Fruit fly (Drosophila melanogaster): ENCODE results near the gene CG33003.

The CG33003 gene

dm6 chr2L:4375035-4376009 is 25.4 kb upstream of the CG33003 start (continued):
- no peak for TF ChIP-seq disco-r (GFP tag; optimal IDR thresholded peaks at IDR 0.05)
- TF ChIP-seq Gug (GFP tag; IDR thresholded peaks at IDR 0.05), result no peak
- no peak for TF ChIP-seq CG4617 (GFP tag; optimal IDR thresholded peaks at IDR 0.05; ENCODE audit: borderline replicate concordance)
- no peak for TF ChIP-seq hth (optimal IDR thresholded peaks at IDR 0.05)
- TF ChIP-seq CG4404 (GFP tag; IDR thresholded peaks at IDR 0.05), result no peak
- no peak for TF ChIP-seq CG1602 (GFP tag; optimal IDR thresholded peaks at IDR 0.05)
- no peak for TF ChIP-seq D19A (tag; optimal IDR thresholded peaks at IDR 0.05)
- TF ChIP-seq CG15601 (tag; optimal IDR thresholded peaks at IDR 0.05), result peak; percentile 23
- no peak for TF ChIP-seq Ssrp (tag; optimal IDR thresholded peaks at IDR 0.05)
- TF ChIP-seq CG13287 (GFP tag; IDR thresholded peaks at IDR 0.05; ENCODE audit: partially characterized antibody), result no peak
- TF ChIP-seq zen2 (GFP tag; IDR thresholded peaks at IDR 0.05; ENCODE audit: partially characterized antibody), result no peak
- TF ChIP-seq mam (GFP tag; optimal IDR thresholded peaks at IDR 0.05), result no peak
- TF ChIP-seq Xrp1 (GFP tag; IDR thresholded peaks at IDR 0.05), result 0 out of 2 replicates have a peak, but pooled peaks have one; percentile 7
- TF ChIP-seq CG34224 (GFP tag; IDR thresholded peaks at IDR 0.05; ENCODE audit: partially characterized antibody), result no peak
- no peak for TF ChIP-seq ranshi (GFP tag; IDR thresholded peaks at IDR 0.05)
- TF ChIP-seq tio (GFP tag; optimal IDR thresholded peaks at IDR 0.05), result no peak
- TF ChIP-seq sens (GFP tag), result peak; percentile 38
- TF ChIP-seq CG10654 (GFP tag; optimal IDR thresholded peaks at IDR 0.05), result no peak
- no peak for TF ChIP-seq az2 (GFP tag; optimal IDR thresholded peaks at IDR 0.05)
- peak; percentile 25 for TF ChIP-seq CG10543 (GFP tag; optimal IDR thresholded peaks at IDR 0.05)
- TF ChIP-seq ham (GFP tag; IDR thresholded peaks at IDR 0.05), result no peak
- no peak for TF ChIP-seq bbx (GFP tag; IDR thresholded peaks at IDR 0.05; ENCODE audit: partially characterized antibody)
- no peak for TF ChIP-seq CG17328 (GFP tag; IDR thresholded peaks at IDR 0.05)
- no peak for TF ChIP-seq CG9817 (tag; optimal IDR thresholded peaks at IDR 0.05)
- no peak for TF ChIP-seq sens-2 (GFP tag; IDR thresholded peaks at IDR 0.05)
- no peak for TF ChIP-seq Gsc (GFP tag; IDR thresholded peaks at IDR 0.05)
- no peak for TF ChIP-seq inv (GFP tag; IDR thresholded peaks at IDR 0.05; ENCODE audit: partially characterized antibody)
- no peak for TF ChIP-seq kah (GFP tag; optimal IDR thresholded peaks at IDR 0.05)
- 0 out of 2 replicates have a peak, but pooled peaks have one; percentile 26 for TF ChIP-seq CG32532 (GFP tag; IDR thresholded peaks at IDR 0.05)
- no peak for TF ChIP-seq pita (GFP tag; optimal IDR thresholded peaks at IDR 0.05)
- no peak for TF ChIP-seq CG12155 (GFP tag; optimal IDR thresholded peaks at IDR 0.05)
- TF ChIP-seq CG3847 (GFP tag; IDR thresholded peaks at IDR 0.05), result no peak
- no peak for TF ChIP-seq Hr78 (GFP tag; optimal IDR thresholded peaks at IDR 0.05)
- TF ChIP-seq ap (GFP tag; IDR thresholded peaks at IDR 0.05), result no peak
- no peak for TF ChIP-seq sna (GFP tag; IDR thresholded peaks at IDR 0.05; ENCODE audit: partially characterized antibody)
- TF ChIP-seq CG11723 (GFP tag; optimal IDR thresholded peaks at IDR 0.05), result no peak
- no peak for TF ChIP-seq nerfin-2 (GFP tag; IDR thresholded peaks at IDR 0.05; ENCODE audit: partially characterized antibody)
- 0 out of 2 replicates have a peak, but pooled peaks have one; percentile 26 for TF ChIP-seq CG14014 (GFP tag; IDR thresholded peaks at IDR 0.05)
- TF ChIP-seq CG13296 (GFP tag; optimal IDR thresholded peaks at IDR 0.05), result no peak
- no peak for TF ChIP-seq CG13894 (tag; optimal IDR thresholded peaks at IDR 0.05)
- no peak for TF ChIP-seq fd64A (GFP tag; optimal IDR thresholded peaks at IDR 0.05)
- no peak for TF ChIP-seq hbn (GFP tag; IDR thresholded peaks at IDR 0.05; ENCODE audit: partially characterized antibody)
- TF ChIP-seq Myb (GFP tag; optimal IDR thresholded peaks at IDR 0.05), result no peak
- TF ChIP-seq HLH4C (GFP tag; IDR thresholded peaks at IDR 0.05; ENCODE audit: partially characterized antibody), result no peak
- no peak for TF ChIP-seq Rx (GFP tag; IDR thresholded peaks at IDR 0.05)
- no peak for TF ChIP-seq dimm (GFP tag; IDR thresholded peaks at IDR 0.05)
- no peak for TF ChIP-seq tgo (GFP tag; IDR thresholded peaks at IDR 0.05)
- 0 out of 4 replicates have a peak, but pooled peaks have one; percentile 29 for TF ChIP-seq chinmo (GFP tag; IDR thresholded peaks at IDR 0.05; ENCODE audit: partially characterized antibody)
